Worm (Caenorhabditis elegans) whole organism, L4/young adult: ENCODE measurements around the gene csn-5.

Experiments
- W03F9.2 ChIP-seq: fragments of 150-350 bp; optimal IDR thresholded peaks from 2 replicates; lab custom pipeline; 2014; ENCODE audit warnings: missing biosample characterization, missing genetic modification characterization
- dao-5 ChIP-seq: sonication (generic microtip); optimal IDR thresholded peaks from 2 replicates; lab custom pipeline; 2016; ENCODE audit warnings: missing genotype, missing genetic modification characterization, moderate library complexity, missing compliant biosample characterization
- him-1 ChIP-seq: sonication (generic microtip); optimal IDR thresholded peaks from 2 replicates; lab custom pipeline; 2016; ENCODE audit warnings: missing genotype, missing genetic modification reagents, missing genetic modification characterization, missing compliant biosample characterization

DNA sequence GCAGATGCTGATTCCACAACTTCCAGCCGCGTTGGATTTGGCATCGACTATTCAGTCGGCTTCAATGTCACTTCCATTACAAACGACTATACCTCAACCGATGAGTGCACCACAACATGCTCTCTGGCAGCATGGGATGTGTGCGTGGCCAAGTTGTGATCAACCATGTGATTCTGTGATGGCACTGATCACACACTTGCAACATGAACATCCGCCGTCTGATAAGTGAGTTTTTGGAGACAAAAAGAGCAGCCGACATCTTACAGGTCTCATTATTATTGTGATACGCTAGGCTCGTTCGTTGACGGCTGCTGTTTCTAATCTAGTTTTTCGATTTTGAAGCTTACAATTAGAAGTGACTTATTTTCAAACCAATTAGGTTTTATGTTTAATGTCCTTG lies 46.9 kb upstream of the csn-5 start:
- TF ChIP-seq W03F9.2 (tag; lab: Kevin White, UChicago) (no peak), dao-5 (tag; lab: Kevin White, UChicago) (no peak), him-1 (tag; lab: Kevin White, UChicago) (no peak)
